Fruit fly (Drosophila melanogaster): Measurements from ENCODE around the gene CG1288.

DNA sequence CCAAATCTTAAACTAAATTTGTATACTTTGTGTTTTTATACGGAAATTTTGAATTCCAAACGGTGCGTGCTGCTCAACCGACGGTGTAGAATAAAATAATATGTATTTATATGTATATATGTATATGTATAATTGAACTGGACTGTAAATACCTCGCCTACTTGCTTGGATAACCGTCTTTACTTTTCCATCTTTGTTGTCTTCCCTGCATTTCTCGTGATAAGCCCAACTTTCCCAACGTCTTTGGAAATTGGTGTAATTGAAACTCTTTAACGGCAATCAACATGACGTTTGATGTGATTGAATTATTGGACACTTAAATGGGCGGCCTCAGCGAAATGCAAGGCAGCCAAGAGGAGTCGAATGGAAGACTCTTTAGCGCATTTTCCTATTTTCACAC, at the start of gene CG1288:
- no peak for TF ChIP-seq CG4360 (GFP tag; IDR thresholded peaks at IDR 0.05)
- no peak for TF ChIP-seq exex (tag; optimal IDR thresholded peaks at IDR 0.05)
- no peak for TF ChIP-seq slbo (GFP tag; IDR thresholded peaks at IDR 0.05)
- no peak for TF ChIP-seq CG7556 (GFP tag; optimal IDR thresholded peaks at IDR 0.05)
- no peak for TF ChIP-seq sqz (GFP tag; optimal IDR thresholded peaks at IDR 0.05)
- TF ChIP-seq ash1 (GFP tag; optimal IDR thresholded peaks at IDR 0.05) = no peak
- no peak for TF ChIP-seq CG11247 (GFP tag; IDR thresholded peaks at IDR 0.05)

All from whole organism, embryonic.